Worm (Caenorhabditis elegans): ENCODE measurements around the gene rad-50.

- TF ChIP-seq T22C8.4 (GFP tag; IDR thresholded peaks at IDR 0.05) (no peak), med-1 (GFP tag; optimal IDR thresholded peaks at IDR 0.05; ENCODE audit: insufficient read depth) (no peak), flt-1 (GFP tag; IDR thresholded peaks at IDR 0.05) (no peak), ztf-23 (GFP tag; IDR thresholded peaks at IDR 0.05) (no peak), cog-1 (tag; optimal IDR thresholded peaks at IDR 0.05) (no peak), tab-1 (GFP tag; IDR thresholded peaks at IDR 0.05) (no peak), ztf-29 (GFP tag; IDR thresholded peaks at IDR 0.05) (no peak)
Measured at ce11 chrV:12288577-12288976, 43.1 kb downstream of the rad-50 start, which contains the start of gene rskd-1.
